Fruit fly (Drosophila melanogaster): ENCODE results near the gene ND-20L.

dm6 chr3R:29559444-29559976 is 44.0 kb downstream of the ND-20L start:
- TF ChIP-seq CG14711 (tag; optimal IDR thresholded peaks at IDR 0.05) (no peak), tj (GFP tag; optimal IDR thresholded peaks at IDR 0.05) (no peak), ovo (GFP tag; optimal IDR thresholded peaks at IDR 0.05) (no peak), CG5204 (GFP tag; optimal IDR thresholded peaks at IDR 0.05) (no peak), CG33017 (tag; optimal IDR thresholded peaks at IDR 0.05) (no peak), cnc (optimal IDR thresholded peaks at IDR 0.05) (no peak), bab1 (GFP tag; optimal IDR thresholded peaks at IDR 0.05) (no peak), CG1620 (GFP tag; optimal IDR thresholded peaks at IDR 0.05) (no peak), pad (GFP tag; optimal IDR thresholded peaks at IDR 0.05) (no peak), CG7101 (tag; optimal IDR thresholded peaks at IDR 0.05) (no peak), Crg-1 (GFP tag; optimal IDR thresholded peaks at IDR 0.05) (no peak), Mnt (GFP tag; optimal IDR thresholded peaks at IDR 0.05) (no peak), CG7045 (GFP tag; optimal IDR thresholded peaks at IDR 0.05) (no peak)

All from whole organism, adult.